Worm (Caenorhabditis elegans) whole organism, late embryonic: ENCODE data around the gene Y22F5A.11.

ENCODE experiments used
- F13H6.1 ChIP-seq: sonication (generic microtip); optimal IDR thresholded peaks from 2 replicates; lab custom pipeline; 2016; ENCODE audit warnings: missing genetic modification characterization, missing compliant biosample characterization
- ama-1 ChIP-seq: fragments of 150-350 bp; optimal IDR thresholded peaks from 2 replicates; lab custom pipeline; 2014
- ceh-22 ChIP-seq: sonication (generic microtip); optimal IDR thresholded peaks from 2 replicates; lab custom pipeline; 2017; ENCODE audit warnings: missing biosample characterization, missing genetic modification characterization
- ceh-24 ChIP-seq: sonication (generic microtip); optimal IDR thresholded peaks from 2 replicates; lab custom pipeline; 2016; ENCODE audit warnings: mild to moderate bottlenecking, missing genetic modification characterization, missing compliant biosample characterization
- ceh-30 ChIP-seq: fragments of 150-350 bp; optimal IDR thresholded peaks from 2 replicates; lab custom pipeline; 2014; ENCODE audit warnings: missing biosample characterization, missing genetic modification characterization
- dve-1 ChIP-seq: sonication (generic microtip); optimal IDR thresholded peaks from 2 replicates; lab custom pipeline; 2017; ENCODE audit warnings: antibody characterized with exemption, mild to moderate bottlenecking, missing genetic modification characterization, missing compliant biosample characterization
- elt-2 ChIP-seq: sonication (generic microtip); optimal IDR thresholded peaks from 2 replicates; lab custom pipeline; 2016; ENCODE audit warnings: missing genetic modification reagents, missing genetic modification characterization, missing compliant biosample characterization
- nhr-11 ChIP-seq: fragments of 150-350 bp; optimal IDR thresholded peaks from 2 replicates; lab custom pipeline; 2014; ENCODE audit warnings: missing biosample characterization, missing genetic modification characterization
- pag-3 ChIP-seq: sonication (generic microtip); optimal IDR thresholded peaks from 2 replicates; lab custom pipeline; 2016; ENCODE audit warnings: missing compliant biosample characterization, missing genetic modification characterization, borderline replicate concordance
- pqm-1 ChIP-seq: sonication (generic microtip); optimal IDR thresholded peaks from 2 replicates; lab custom pipeline; 2016; ENCODE audit warnings: missing genetic modification characterization, missing compliant biosample characterization
- unc-55 ChIP-seq: sonication (generic microtip); optimal IDR thresholded peaks from 2 replicates; lab custom pipeline; 2017; ENCODE audit warnings: missing biosample characterization, missing genetic modification reagents, missing genetic modification characterization
- ztf-16 ChIP-seq: sonication (generic microtip); optimal IDR thresholded peaks from 2 replicates; lab custom pipeline; 2017; ENCODE audit warnings: missing genetic modification characterization, missing compliant biosample characterization

ce11 chrV:10246443-10246885, 29.0 kb downstream of the Y22F5A.11 start:
- TF ChIP-seq ceh-22 (tag; lab: Kevin White, UChicago) (no peak), ceh-30 (tag; lab: Kevin White, UChicago) (no peak), ama-1 (lab: Kevin White, UChicago) (no peak), dve-1 (no peak), nhr-11 (tag; lab: Kevin White, UChicago) (no peak), ceh-24 (tag; lab: Kevin White, UChicago) (no peak), pqm-1 (tag; lab: Kevin White, UChicago) (no peak), elt-2 (tag; lab: Kevin White, UChicago) (no peak), pag-3 (tag; lab: Kevin White, UChicago) (no peak), unc-55 (GFP tag; lab: Kevin White, UChicago) (no peak), ztf-16 (no peak), F13H6.1 (tag; lab: Kevin White, UChicago) (no peak)
